Fruit fly (Drosophila melanogaster) whole organism, embryonic: ENCODE measurements around the gene GXIVsPLA2.

Experiments
- ATbp ChIP-seq: fragments of 200-800 bp; sonication (Bioruptor generic); optimal IDR thresholded peaks from 2 replicates; lab custom pipeline; 2017; ENCODE audit warnings: missing biosample characterization, mild to moderate bottlenecking, missing genetic modification characterization, missing genetic modification reagents
- CG10147 ChIP-seq: fragments of 200-800 bp; sonication (Bioruptor generic); optimal IDR thresholded peaks from 2 replicates; lab custom pipeline; 2019; ENCODE audit warnings: missing biosample characterization, mild to moderate bottlenecking, missing genetic modification characterization, moderate library complexity
- CG12071 ChIP-seq: fragments of 200-800 bp; sonication (Bioruptor generic); optimal IDR thresholded peaks from 3 replicates; lab custom pipeline; 2018; ENCODE audit warnings: missing biosample characterization, mild to moderate bottlenecking, missing genetic modification characterization
- CG13287 ChIP-seq: fragments of 200-800 bp; sonication (Bioruptor generic); IDR thresholded peaks from 2 replicates; pipeline ENCODE4 v1.3.6; 2022; ENCODE audit warnings: missing biosample characterization, missing genetic modification characterization; ENCODE audit not compliant: partially characterized antibody
- CG13775 ChIP-seq: fragments of 200-800 bp; sonication (Bioruptor generic); optimal IDR thresholded peaks from 3 replicates; lab custom pipeline; 2017; ENCODE audit warnings: missing biosample characterization, mild to moderate bottlenecking, missing genetic modification characterization
- CG14050 ChIP-seq: fragments of 200-800 bp; sonication (Bioruptor generic); IDR thresholded peaks from 3 replicates; pipeline ENCODE4 v1.3.6; 2022; ENCODE audit warnings: missing biosample characterization, missing genetic modification characterization
- CG15073 ChIP-seq: fragments of 200-800 bp; sonication (Bioruptor generic); optimal IDR thresholded peaks from 2 replicates; lab custom pipeline; 2016; ENCODE audit warnings: missing biosample characterization, missing genetic modification characterization
- CG16863 ChIP-seq: fragments of 200-800 bp; sonication (Bioruptor generic); optimal IDR thresholded peaks from 3 replicates; lab custom pipeline; 2016; ENCODE audit warnings: missing biosample characterization, missing genetic modification characterization
- CG17568 ChIP-seq: fragments of 200-800 bp; sonication (Bioruptor generic); optimal IDR thresholded peaks from 2 replicates; lab custom pipeline; 2018; ENCODE audit warnings: missing biosample characterization, mild to moderate bottlenecking, missing genetic modification characterization, moderate library complexity
- CG18011 ChIP-seq: fragments of 200-800 bp; sonication (Bioruptor generic); optimal IDR thresholded peaks from 2 replicates; lab custom pipeline; 2017; ENCODE audit warnings: missing biosample characterization, missing genetic modification characterization, mild to moderate bottlenecking, moderate library complexity, missing genotype
- CG18476 ChIP-seq: fragments of 200-800 bp; sonication (Bioruptor generic); optimal IDR thresholded peaks from 2 replicates; lab custom pipeline; 2016; ENCODE audit warnings: missing biosample characterization, mild to moderate bottlenecking, missing genetic modification characterization
- CG32772 ChIP-seq: fragments of 200-800 bp; sonication (Bioruptor generic); IDR thresholded peaks from 2 replicates; pipeline ENCODE4 v1.3.6; 2022; ENCODE audit warnings: missing biosample characterization, missing genetic modification characterization
- CG34422 ChIP-seq: fragments of 200-800 bp; sonication (Bioruptor generic); IDR thresholded peaks from 3 replicates; pipeline ENCODE4 v1.3.6; 2022; ENCODE audit warnings: missing biosample characterization, missing genetic modification characterization
- CG3847 ChIP-seq: fragments of 200-800 bp; sonication (Bioruptor generic); IDR thresholded peaks from 2 replicates; pipeline ENCODE4 v1.3.6; 2022; ENCODE audit warnings: missing biosample characterization, missing genetic modification characterization
- CG4820 ChIP-seq: fragments of 200-800 bp; sonication (Bioruptor generic); optimal IDR thresholded peaks from 3 replicates; lab custom pipeline; 2016; ENCODE audit warnings: missing biosample characterization, missing genetic modification characterization
- CG8359 ChIP-seq: fragments of 200-800 bp; sonication (Bioruptor generic); optimal IDR thresholded peaks from 2 replicates; lab custom pipeline; 2017; ENCODE audit warnings: missing biosample characterization, mild to moderate bottlenecking, missing genetic modification characterization, borderline replicate concordance
- CG9797 ChIP-seq: fragments of 200-800 bp; sonication (Bioruptor generic); optimal IDR thresholded peaks from 3 replicates; lab custom pipeline; 2018; ENCODE audit warnings: missing biosample characterization, mild to moderate bottlenecking, missing genetic modification characterization
- CHES-1-like ChIP-seq: fragments of 200-800 bp; sonication (Bioruptor generic); optimal IDR thresholded peaks from 2 replicates; lab custom pipeline; 2016; ENCODE audit warnings: missing biosample characterization, missing genetic modification characterization
- Dad ChIP-seq: fragments of 200-800 bp; sonication (Bioruptor generic); optimal IDR thresholded peaks from 3 replicates; lab custom pipeline; 2016; ENCODE audit warnings: missing biosample characterization, missing genetic modification characterization
- Dip2 ChIP-seq: fragments of 200-800 bp; sonication (Bioruptor generic); IDR thresholded peaks from 2 replicates; pipeline ENCODE4 v1.3.6; 2022; ENCODE audit warnings: missing biosample characterization, missing genetic modification characterization
- ERR ChIP-seq: fragments of 200-800 bp; sonication (Bioruptor generic); optimal IDR thresholded peaks from 2 replicates; lab custom pipeline; 2016; ENCODE audit warnings: missing biosample characterization, missing genetic modification characterization
- HLH4C ChIP-seq: fragments of 200-800 bp; sonication (Bioruptor generic); IDR thresholded peaks from 3 replicates; pipeline ENCODE4 v1.3.6; 2022; ENCODE audit warnings: missing biosample characterization, missing genetic modification characterization; ENCODE audit not compliant: partially characterized antibody
- Hmr ChIP-seq: fragments of 200-800 bp; sonication (Bioruptor generic); optimal IDR thresholded peaks from 3 replicates; lab custom pipeline; 2017; ENCODE audit warnings: mild to moderate bottlenecking, missing biosample characterization, missing genetic modification reagents, missing genetic modification characterization
- MESR4 ChIP-seq: fragments of 200-800 bp; sonication (Bioruptor generic); optimal IDR thresholded peaks from 2 replicates; lab custom pipeline; 2018; ENCODE audit warnings: missing biosample characterization, mild to moderate bottlenecking, missing genetic modification characterization, moderate library complexity
- Optix ChIP-seq: fragments of 200-800 bp; sonication (Bioruptor generic); IDR thresholded peaks from 3 replicates; pipeline ENCODE4 v1.3.6; 2022; ENCODE audit warnings: missing biosample characterization, missing genetic modification characterization
- Pdp1 ChIP-seq, 2 experiments: fragments of 200-800 bp; sonication (Bioruptor generic); optimal IDR thresholded peaks; 3 replicates each; lab custom pipeline; 2016; ENCODE audit warnings: missing biosample characterization in 2 of 2, missing genetic modification characterization in 2 of 2, mild to moderate bottlenecking in 1 of 2, moderate library complexity in 1 of 2
- Poxn ChIP-seq: fragments of 200-800 bp; sonication (Bioruptor generic); IDR thresholded peaks from 2 replicates; pipeline ENCODE4 v1.3.6; 2022; ENCODE audit warnings: missing biosample characterization, missing genetic modification characterization
- Ssrp ChIP-seq: fragments of 200-800 bp; sonication (Bioruptor generic); optimal IDR thresholded peaks from 2 replicates; lab custom pipeline; 2018; ENCODE audit warnings: missing biosample characterization, mild to moderate bottlenecking, missing genetic modification characterization, moderate library complexity
- Xrp1 ChIP-seq: fragments of 200-800 bp; sonication (Bioruptor generic); IDR thresholded peaks from 2 replicates; pipeline ENCODE4 v1.3.6; 2022; ENCODE audit warnings: missing biosample characterization, missing genetic modification characterization
- chinmo ChIP-seq: fragments of 200-800 bp; sonication (Bioruptor generic); IDR thresholded peaks from 4 replicates; pipeline ENCODE4 v1.3.6; 2022; ENCODE audit warnings: missing biosample characterization, missing genetic modification characterization; ENCODE audit not compliant: partially characterized antibody
- corto ChIP-seq: fragments of 200-800 bp; sonication (Bioruptor generic); optimal IDR thresholded peaks from 2 replicates; lab custom pipeline; 2016; ENCODE audit warnings: missing biosample characterization, mild to moderate bottlenecking, missing genetic modification characterization, moderate library complexity
- crc ChIP-seq: fragments of 200-800 bp; sonication (Bioruptor generic); optimal IDR thresholded peaks from 2 replicates; lab custom pipeline; 2016; ENCODE audit warnings: missing biosample characterization, missing genetic modification characterization
- croc ChIP-seq: fragments of 200-800 bp; sonication (Bioruptor generic); conservative IDR thresholded peaks from 3 replicates; pipeline ENCODE4 v1.3.6; 2022; ENCODE audit warnings: missing biosample characterization, missing genetic modification characterization
- dm ChIP-seq: fragments of 200-800 bp; sonication (Bioruptor generic); optimal IDR thresholded peaks from 3 replicates; lab custom pipeline; 2016; ENCODE audit warnings: missing biosample characterization, missing genetic modification characterization
- dpn ChIP-seq, 2 experiments: fragments of 200-800 bp; sonication (Bioruptor generic); optimal IDR thresholded peaks; 3 replicates each; lab custom pipeline; 2016; ENCODE audit warnings: missing biosample characterization in 2 of 2, missing genetic modification characterization in 2 of 2
- gfzf ChIP-seq: fragments of 200-800 bp; sonication (Bioruptor generic); optimal IDR thresholded peaks from 2 replicates; lab custom pipeline; 2016; ENCODE audit warnings: missing biosample characterization, mild to moderate bottlenecking, missing genetic modification characterization, moderate library complexity
- gsb ChIP-seq: fragments of 200-800 bp; sonication (Bioruptor generic); IDR thresholded peaks from 2 replicates; pipeline ENCODE4 v1.3.6; 2022; ENCODE audit warnings: missing biosample characterization, missing genetic modification characterization
- kay ChIP-seq: fragments of 200-800 bp; sonication (Bioruptor generic); optimal IDR thresholded peaks from 2 replicates; lab custom pipeline; 2016; ENCODE audit warnings: missing biosample characterization, missing genetic modification characterization
- ken ChIP-seq: fragments of 200-800 bp; sonication (Bioruptor generic); IDR thresholded peaks from 3 replicates; pipeline ENCODE4 v1.3.6; 2022; ENCODE audit warnings: missing biosample characterization, missing genetic modification characterization
- nom ChIP-seq: fragments of 200-800 bp; sonication (Bioruptor generic); optimal IDR thresholded peaks from 2 replicates; lab custom pipeline; 2017; ENCODE audit warnings: missing biosample characterization, missing genetic modification characterization, mild to moderate bottlenecking, moderate library complexity, missing genetic modification reagents
- org-1 ChIP-seq: fragments of 200-800 bp; sonication (Bioruptor generic); optimal IDR thresholded peaks from 2 replicates; lab custom pipeline; 2017; ENCODE audit warnings: missing biosample characterization, missing genetic modification characterization
- pho ChIP-seq: fragments of 200-800 bp; sonication (Bioruptor generic); optimal IDR thresholded peaks from 2 replicates; lab custom pipeline; 2016; ENCODE audit warnings: missing biosample characterization, missing genetic modification characterization
- phol ChIP-seq: fragments of 200-800 bp; sonication (Bioruptor generic); optimal IDR thresholded peaks from 3 replicates; lab custom pipeline; 2018; ENCODE audit warnings: missing biosample characterization, mild to moderate bottlenecking, missing genetic modification characterization, moderate library complexity
- ro ChIP-seq: fragments of 200-800 bp; sonication (Bioruptor generic); IDR thresholded peaks from 2 replicates; pipeline ENCODE4 v1.3.6; 2022; ENCODE audit warnings: missing biosample characterization, missing genetic modification characterization
- shn ChIP-seq: fragments of 200-800 bp; sonication (Bioruptor generic); optimal IDR thresholded peaks from 3 replicates; lab custom pipeline; 2016; ENCODE audit warnings: missing biosample characterization, missing genetic modification characterization
- stwl ChIP-seq: fragments of 200-800 bp; sonication (Bioruptor generic); optimal IDR thresholded peaks from 3 replicates; lab custom pipeline; 2018; ENCODE audit warnings: missing biosample characterization, mild to moderate bottlenecking, missing genetic modification characterization, moderate library complexity
- unc-4 ChIP-seq: fragments of 200-800 bp; sonication (Bioruptor generic); IDR thresholded peaks from 2 replicates; pipeline ENCODE4 v1.3.6; 2022; ENCODE audit warnings: missing biosample characterization, missing genetic modification characterization; ENCODE audit not compliant: partially characterized antibody
- unpg ChIP-seq: fragments of 200-800 bp; sonication (Bioruptor generic); optimal IDR thresholded peaks from 3 replicates; lab custom pipeline; 2018; ENCODE audit warnings: missing biosample characterization, mild to moderate bottlenecking, missing genetic modification characterization, moderate library complexity
- vvl ChIP-seq: fragments of 200-800 bp; sonication (Bioruptor generic); IDR thresholded peaks from 2 replicates; pipeline ENCODE4 v1.3.6; 2022; ENCODE audit warnings: missing biosample characterization, missing genetic modification characterization

The GXIVsPLA2 gene

DNA sequence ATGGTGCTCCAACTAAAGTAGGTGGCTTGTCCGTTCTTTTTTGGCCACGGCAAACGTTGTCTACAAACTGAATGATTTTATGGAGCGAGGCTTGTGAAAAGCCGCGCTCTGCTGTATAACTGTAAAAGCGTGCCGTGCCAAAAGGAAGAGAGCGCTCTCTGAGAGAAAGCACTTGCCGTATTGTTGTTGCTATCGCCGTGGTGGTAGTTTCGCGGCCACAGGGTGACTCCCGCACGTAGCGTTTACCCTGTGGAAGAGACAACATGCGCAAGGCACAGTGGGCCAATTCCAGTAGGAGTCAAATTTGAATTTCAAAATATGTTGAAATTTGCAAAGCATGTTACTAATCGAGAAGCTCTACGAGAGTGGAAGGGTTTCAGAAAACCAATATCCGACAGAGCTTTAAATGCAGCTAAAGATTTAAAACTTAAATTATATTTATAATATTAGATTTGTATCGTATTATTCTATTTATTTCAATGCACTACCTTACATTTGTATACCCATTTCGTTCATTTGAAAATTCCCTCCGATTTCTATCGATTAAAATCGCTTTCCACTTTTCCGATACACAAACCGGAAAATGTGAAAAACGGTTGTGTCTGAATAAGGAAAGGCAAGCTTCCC lies 30.0 kb upstream of the GXIVsPLA2 start, which contains the start of gene sff (continued):
- TF ChIP-seq ATbp (peak; percentile 81), HLH4C (GFP tag; lab: Robert Waterston, UW) (no peak), gfzf (GFP tag; lab: Kevin White, UChicago) (no peak), phol (peak; percentile 93), Poxn (GFP tag; lab: Robert Waterston, UW) (peak; percentile 33; the same call in 1 of the 2 replicates), CG4820 (GFP tag; lab: Kevin White, UChicago) (peak; percentile 79), ro (GFP tag; lab: Robert Waterston, UW) (peak; percentile 79; the same call in 1 of the 2 replicates), CG16863 (GFP tag; lab: Kevin White, UChicago) (peak; percentile 72), org-1 (peak; percentile 77), stwl (peak; percentile 79), kay (GFP tag; lab: Kevin White, UChicago) (peak; percentile 46), Ssrp (tag; lab: Kevin White, UChicago) (peak; percentile 92), Optix (GFP tag; lab: Robert Waterston, UW) (peak; percentile 91), crc (GFP tag; lab: Kevin White, UChicago) (peak; percentile 40), CG10147 (GFP tag; lab: Kevin White, UChicago) (peak; percentile 83), CG8359 (GFP tag; lab: Kevin White, UChicago) (peak; percentile 83), CG13287 (peak; percentile 52), CG34422 (peak; percentile 92), CHES-1-like (GFP tag; lab: Kevin White, UChicago) (peak; percentile 46), Pdp1 (GFP tag; optimal IDR thresholded peaks at IDR 0.05; lab: Kevin White, UChicago) (peak; percentile 43 to 70), Xrp1 (GFP tag; lab: Robert Waterston, UW) (peak; percentile 96), CG17568 (peak; percentile 75), CG13775 (GFP tag; lab: Kevin White, UChicago) (peak; percentile 92), croc (GFP tag; lab: Robert Waterston, UW) (peak; percentile 88), CG18011 (peak; percentile 61), CG18476 (peak; percentile 70), gsb (GFP tag; lab: Robert Waterston, UW) (peak; percentile 69), dpn (GFP tag; optimal IDR thresholded peaks at IDR 0.05; lab: Kevin White, UChicago) (peak; percentile 75 to 89), CG9797 (peak; percentile 29), CG15073 (GFP tag; lab: Kevin White, UChicago) (no peak), unpg (GFP tag; lab: Kevin White, UChicago) (peak; percentile 88), chinmo (GFP tag; lab: Robert Waterston, UW) (no peak), dm (GFP tag; lab: Kevin White, UChicago) (peak; percentile 50), shn (peak; percentile 63), pho (GFP tag; lab: Kevin White, UChicago) (peak; percentile 77), ken (GFP tag; lab: Robert Waterston, UW) (peak; percentile 91), Hmr (GFP tag; lab: Kevin White, UChicago) (peak; percentile 85), ERR (peak; percentile 43), corto (GFP tag; lab: Kevin White, UChicago) (no peak), CG12071 (GFP tag; lab: Kevin White, UChicago) (peak; percentile 86), vvl (GFP tag; lab: Robert Waterston, UW) (peak; percentile 93), CG32772 (peak; percentile 90), Dip2 (no peak), MESR4 (GFP tag; lab: Kevin White, UChicago) (peak; percentile 34), Dad (GFP tag; lab: Kevin White, UChicago) (peak; percentile 69), CG3847 (GFP tag; lab: Robert Waterston, UW) (peak; percentile 81), unc-4 (GFP tag; lab: Robert Waterston, UW) (peak; percentile 55; the same call in 1 of the 2 replicates), nom (no peak), CG14050 (GFP tag; lab: Robert Waterston, UW) (peak; percentile 84)
